Fruit fly (Drosophila melanogaster): Measurements from ENCODE around the gene Kpc1.

Gene Kpc1

DNA sequence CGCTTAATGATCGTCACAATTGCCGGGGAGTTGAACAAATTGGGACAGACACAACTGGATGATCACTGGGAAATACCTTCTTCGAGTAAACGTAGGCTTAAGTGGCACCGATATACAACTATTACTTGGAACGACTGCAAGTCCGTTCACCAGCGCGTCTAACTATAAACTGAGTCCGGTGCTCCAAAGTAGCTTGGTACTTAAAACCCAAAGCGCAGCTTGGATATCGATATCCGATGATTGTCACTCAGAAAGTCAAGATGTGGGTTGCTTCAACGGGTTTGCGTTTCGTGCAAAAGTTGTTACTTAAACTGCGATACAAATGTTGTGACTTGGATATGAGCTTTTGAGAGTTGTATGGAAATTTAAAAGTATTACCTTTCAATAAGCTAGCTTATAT lies 10.3 kb upstream of the Kpc1 start, which contains the start of gene Spn88Ea:
Spn88Ea (minus strand) TSS at position 175 of the 400 bp plus-strand sequence.
- peak; percentile 1 for TF ChIP-seq CG17801 (GFP tag; optimal IDR thresholded peaks at IDR 0.05; ENCODE audit: partially characterized antibody)

- no peak for TF ChIP-seq CG17801 (GFP tag; optimal IDR thresholded peaks at IDR 0.05; ENCODE audit: partially characterized antibody)
These were observed 9.2 kb upstream of the Kpc1 start for dm6 chr3R:15205223-15205622.

- peak; percentile 13 for TF ChIP-seq CG17801 (GFP tag; optimal IDR thresholded peaks at IDR 0.05; ENCODE audit: partially characterized antibody)
These were observed 2.2 kb upstream of the Kpc1 start for dm6 chr3R:15198052-15198793.

dm6 chr3R:15197373-15197772 lies 1.4 kb upstream of the Kpc1 start:
- TF ChIP-seq CG17801 (GFP tag; optimal IDR thresholded peaks at IDR 0.05; ENCODE audit: partially characterized antibody), result no peak

- TF ChIP-seq CG17801 (GFP tag; optimal IDR thresholded peaks at IDR 0.05; ENCODE audit: partially characterized antibody), result no peak
These were observed 14.5 kb downstream of the Kpc1 start, which contains the start of gene Mf for dm6 chr3R:15181467-15181866. Mf (minus strand) TSS chr3R:15181510.

DNA sequence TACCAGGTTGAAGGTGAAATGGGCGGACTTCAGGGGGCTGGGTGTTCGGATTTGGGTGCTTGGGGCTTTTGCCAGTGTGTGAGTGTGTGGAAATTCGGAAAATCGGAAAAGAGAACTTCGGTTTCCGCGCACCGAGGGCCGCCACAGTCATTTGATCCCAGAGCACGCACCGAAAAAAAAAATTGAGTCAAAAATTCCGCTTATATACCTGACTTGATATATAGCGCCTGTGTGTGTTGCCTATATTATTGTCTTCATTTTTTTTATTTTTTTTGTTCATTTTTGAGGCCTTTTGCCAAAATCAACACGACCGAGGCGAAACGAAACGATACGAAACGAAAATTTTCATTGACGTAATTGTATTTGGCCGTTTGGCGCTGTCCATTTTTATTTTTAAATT lies 18.8 kb downstream of the Kpc1 start:
- TF ChIP-seq CG17801 (GFP tag; optimal IDR thresholded peaks at IDR 0.05; ENCODE audit: partially characterized antibody), result no peak

DNA sequence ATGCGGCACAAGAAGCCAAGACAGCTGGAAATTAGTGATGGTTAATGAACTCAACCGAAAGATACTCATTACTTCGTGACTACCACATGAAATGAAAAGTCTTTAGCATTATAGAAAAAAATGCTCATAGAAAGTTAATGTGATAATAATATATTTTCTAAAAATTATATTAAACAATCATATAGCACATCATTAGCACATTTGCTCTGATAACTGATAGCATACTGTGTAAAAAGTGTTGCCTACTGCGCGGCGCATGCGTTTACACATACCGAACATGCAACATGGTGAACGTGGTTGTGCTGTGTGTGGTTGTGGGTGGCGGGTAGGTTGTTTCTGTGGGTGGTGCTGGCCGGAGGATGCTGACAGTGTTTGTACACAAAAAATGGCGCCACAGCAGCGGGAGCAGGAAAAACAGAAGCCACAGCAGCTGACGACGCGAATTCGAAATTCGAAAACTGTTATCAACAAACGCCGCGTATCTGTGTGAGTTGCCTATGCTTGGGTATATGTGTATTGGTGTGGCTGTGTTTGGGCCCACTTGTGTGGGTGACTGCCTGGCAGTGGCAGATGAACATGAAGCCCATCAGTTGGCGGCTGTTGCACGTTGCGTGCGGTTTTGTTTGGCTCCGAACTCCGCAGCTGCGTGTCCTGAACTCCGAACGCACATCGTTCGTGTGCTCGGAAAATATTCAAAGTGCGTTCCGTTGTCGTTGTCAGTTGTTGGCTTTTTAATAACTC lies 46.1 kb downstream of the Kpc1 start, which contains the start of gene Gyc88E:
Gyc88E (plus strand) TSS at position 604 of the 741 bp plus-strand sequence.
- no peak for TF ChIP-seq CG17801 (GFP tag; optimal IDR thresholded peaks at IDR 0.05; ENCODE audit: partially characterized antibody)

DNA sequence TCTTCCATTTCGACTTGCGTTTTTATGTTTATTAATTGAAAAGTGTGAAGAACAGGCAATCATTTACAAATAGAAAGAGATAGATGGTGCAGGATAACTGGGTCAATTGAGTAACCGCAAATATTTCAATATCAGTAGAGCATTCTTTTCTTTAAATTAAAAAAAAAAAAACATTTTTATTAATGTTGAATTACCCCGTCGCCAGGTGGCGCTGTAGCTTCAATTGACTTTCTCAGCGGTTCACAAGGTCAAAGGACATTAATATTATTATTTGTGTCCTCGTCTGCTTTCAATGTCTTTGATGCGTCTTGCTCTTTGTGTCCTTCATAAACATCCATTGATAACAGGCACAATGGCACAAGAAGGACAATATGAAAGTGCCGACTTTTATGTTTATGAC lies 47.4 kb downstream of the Kpc1 start:
- TF ChIP-seq CG17801 (GFP tag; optimal IDR thresholded peaks at IDR 0.05; ENCODE audit: partially characterized antibody), result no peak

DNA sequence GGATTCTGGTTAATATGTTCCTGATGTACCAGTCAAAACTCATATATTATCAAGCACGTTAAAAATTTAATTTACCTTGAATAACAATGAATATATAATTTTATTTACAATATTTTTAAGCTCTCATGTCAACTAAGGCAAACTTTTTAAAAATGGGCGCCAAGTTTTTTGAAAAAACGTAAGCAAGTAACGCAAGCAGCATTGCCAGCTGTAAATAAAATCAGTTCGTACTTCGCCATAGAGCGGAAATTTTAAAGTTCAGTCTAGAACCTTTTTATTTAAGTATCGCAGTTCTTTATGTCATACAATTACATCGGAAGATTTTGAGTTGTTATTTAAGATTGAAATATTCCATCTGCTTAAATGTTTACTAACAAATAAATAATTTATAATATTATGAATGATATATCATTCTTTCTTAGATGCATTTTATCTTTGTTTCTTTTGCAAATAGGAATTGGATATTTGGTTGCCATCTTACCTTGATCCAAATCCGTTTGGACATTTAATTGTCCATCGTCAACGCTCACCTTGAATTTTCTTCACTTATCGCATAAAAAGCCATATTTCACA lies 48.1 kb downstream of the Kpc1 start:
- TF ChIP-seq CG17801 (GFP tag; optimal IDR thresholded peaks at IDR 0.05; ENCODE audit: partially characterized antibody), result no peak

- TF ChIP-seq CG17801 (GFP tag; optimal IDR thresholded peaks at IDR 0.05; ENCODE audit: partially characterized antibody), result peak; percentile 79
These were observed 48.8 kb downstream of the Kpc1 start, which contains the start of gene Glys for dm6 chr3R:15147038-15147744. Glys (minus strand) TSS chr3R:15147531.

dm6 chr3R:15146408-15147037 lies 49.5 kb downstream of the Kpc1 start:
- no peak for TF ChIP-seq CG17801 (GFP tag; optimal IDR thresholded peaks at IDR 0.05; ENCODE audit: partially characterized antibody)

- no peak for TF ChIP-seq CG17801 (GFP tag; optimal IDR thresholded peaks at IDR 0.05; ENCODE audit: partially characterized antibody)
These were observed 50.5 kb downstream of the Kpc1 start for dm6 chr3R:15145491-15145890.
